Worm (Caenorhabditis elegans): ENCODE measurements around the gene F56B3.4.

Gene F56B3.4

DNA sequence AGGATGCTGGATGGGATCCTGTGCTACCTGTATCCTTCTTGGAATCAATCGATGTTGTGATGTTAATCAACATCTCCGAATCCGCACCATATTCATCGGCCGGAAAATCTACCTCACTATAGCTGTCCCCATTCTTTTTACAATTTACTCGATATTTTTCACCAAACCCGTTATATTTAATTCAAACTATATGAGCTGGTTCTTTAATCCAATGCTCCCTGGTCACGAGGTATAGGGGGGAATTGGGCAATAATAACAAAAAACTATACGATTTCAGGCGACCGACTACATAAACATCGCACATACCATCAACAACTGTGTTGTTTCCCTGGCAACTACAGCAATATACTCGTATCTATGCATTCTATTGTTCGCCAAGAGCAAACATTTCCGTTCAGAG, 36.5 kb downstream of the F56B3.4 start:
- no peak for TF ChIP-seq efl-1 (optimal IDR thresholded peaks at IDR 0.05)
- TF ChIP-seq efl-1 (GFP tag; optimal IDR thresholded peaks at IDR 0.05 in 1 of 2): peak in 1 of 2 experiments; percentile 57
- no peak for TF ChIP-seq hpl-2 (GFP tag; optimal IDR thresholded peaks at IDR 0.05)
- TF ChIP-seq ceh-63 (GFP tag; optimal IDR thresholded peaks at IDR 0.05): no peak
- no peak for TF ChIP-seq lin-39 (tag; optimal IDR thresholded peaks at IDR 0.05)

DNA sequence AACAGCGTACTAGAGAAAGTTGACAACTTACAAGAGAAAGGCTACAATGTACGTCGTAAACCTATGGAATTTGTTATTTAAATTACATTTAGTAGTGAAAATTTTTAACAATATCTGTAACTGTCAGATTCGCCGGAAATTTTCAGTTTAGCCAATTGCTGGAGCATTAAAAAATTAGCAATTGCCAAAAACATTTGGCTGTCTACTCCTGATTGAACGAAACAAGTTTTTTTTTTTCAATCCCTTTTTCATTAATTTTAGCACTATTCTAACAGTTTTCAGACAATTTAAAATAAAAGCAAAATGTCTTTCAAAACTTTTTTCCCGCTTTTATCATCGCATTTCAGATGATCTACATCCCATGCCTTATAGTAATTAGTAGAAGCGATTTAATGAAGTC, 37.1 kb downstream of the F56B3.4 start:
- TF ChIP-seq hlh-17 (GFP tag; optimal IDR thresholded peaks at IDR 0.05; ENCODE audit: borderline replicate concordance) (no peak), snpc-4 (tag; optimal IDR thresholded peaks at IDR 0.05) (no peak), ces-1 (GFP tag; optimal IDR thresholded peaks at IDR 0.05) (no peak), egl-13 (tag; optimal IDR thresholded peaks at IDR 0.05) (no peak), isw-1 (GFP tag; IDR thresholded peaks at IDR 0.05) (no peak), aha-1 (tag; optimal IDR thresholded peaks at IDR 0.05) (no peak), unc-98 (GFP tag; IDR thresholded peaks at IDR 0.05) (no peak), efl-1 (optimal IDR thresholded peaks at IDR 0.05) (no peak), efl-1 (GFP tag; optimal IDR thresholded peaks at IDR 0.05 in 1 of 2) (no peak)

DNA sequence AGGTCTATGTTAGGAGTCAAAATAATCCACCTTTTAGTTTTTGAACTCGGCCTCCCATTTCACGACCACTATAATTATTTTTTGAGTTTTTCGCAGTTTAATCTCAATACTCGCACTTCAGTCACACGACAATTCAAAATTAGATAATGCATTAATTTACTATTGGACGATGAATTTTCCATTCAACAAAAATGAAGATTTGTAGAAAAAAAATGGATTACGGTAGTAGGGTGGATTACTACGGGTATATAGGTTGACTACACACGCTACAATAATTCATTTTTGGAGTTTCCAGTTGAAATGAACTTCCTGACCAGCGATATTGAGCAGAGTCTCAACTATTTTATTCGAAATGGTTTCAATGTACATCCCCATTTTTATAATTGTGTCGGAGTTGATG, 37.7 kb downstream of the F56B3.4 start, which contains the start of gene srt-23:
TSS of gene srt-23 (plus strand) at position 301 of the 400 bp plus-strand sequence.
- TF ChIP-seq lsy-2 (tag; optimal IDR thresholded peaks at IDR 0.05): no peak

DNA sequence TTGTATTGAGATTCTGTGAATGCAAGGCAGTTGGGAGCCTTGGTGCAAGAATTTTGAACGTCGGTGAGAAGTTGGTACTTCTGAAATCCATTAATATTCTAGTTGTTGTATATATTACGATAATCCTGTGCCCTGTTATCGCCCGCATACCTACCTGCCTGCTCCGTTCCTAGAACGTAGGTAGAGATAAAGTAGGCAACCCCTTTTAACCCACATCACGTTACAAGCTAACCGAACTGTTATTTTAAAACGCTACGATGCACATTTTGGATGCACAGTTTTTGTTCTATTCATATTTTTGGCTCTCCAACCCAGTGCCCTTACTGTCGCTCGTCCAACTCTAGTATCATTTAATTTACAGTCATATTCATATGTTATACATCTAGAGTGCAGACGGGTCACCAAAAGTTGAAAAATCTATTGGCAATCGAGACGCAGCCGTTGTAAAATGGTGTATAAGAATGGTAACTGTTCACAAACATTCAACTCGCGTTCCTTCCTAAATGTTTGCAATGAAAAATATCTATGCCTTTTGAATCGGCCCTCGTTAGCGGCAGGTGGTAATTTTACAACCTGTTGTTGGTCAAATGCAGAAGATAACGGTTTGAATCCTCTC, 39.6 kb downstream of the F56B3.4 start:
- TF ChIP-seq C34B4.2 (tag; optimal IDR thresholded peaks at IDR 0.05) (no peak), aha-1 (tag; optimal IDR thresholded peaks at IDR 0.05) (no peak), tbx-2 (tag; optimal IDR thresholded peaks at IDR 0.05) (no peak), Y116A8C.19 (tag; optimal IDR thresholded peaks at IDR 0.05; ENCODE audit: borderline replicate concordance) (no peak)

DNA sequence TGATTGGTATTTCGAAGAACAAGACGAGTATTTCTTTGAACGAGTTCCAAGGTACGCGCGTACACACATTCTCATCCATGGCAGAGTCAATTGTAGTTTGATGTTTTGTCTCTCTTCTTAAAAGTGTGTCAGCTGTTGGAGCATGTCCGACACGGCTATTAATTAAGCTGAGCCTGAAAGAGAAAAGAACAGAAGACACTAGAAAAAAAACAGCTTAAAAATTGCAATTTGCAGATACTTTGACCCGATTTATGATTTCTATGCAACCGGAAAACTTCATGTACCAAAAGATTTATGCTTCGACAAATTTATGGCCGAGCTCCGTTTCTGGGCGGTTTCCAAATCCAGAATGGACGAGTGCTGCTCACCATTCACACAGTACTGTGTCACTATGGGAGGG, 44.5 kb downstream of the F56B3.4 start:
- peak; percentile 11 for TF ChIP-seq rnt-1 (tag; optimal IDR thresholded peaks at IDR 0.05)
- peak; percentile 26 for TF ChIP-seq nhr-71 (tag; optimal IDR thresholded peaks at IDR 0.05)
- TF ChIP-seq ztf-11 (tag; optimal IDR thresholded peaks at IDR 0.05): no peak

DNA sequence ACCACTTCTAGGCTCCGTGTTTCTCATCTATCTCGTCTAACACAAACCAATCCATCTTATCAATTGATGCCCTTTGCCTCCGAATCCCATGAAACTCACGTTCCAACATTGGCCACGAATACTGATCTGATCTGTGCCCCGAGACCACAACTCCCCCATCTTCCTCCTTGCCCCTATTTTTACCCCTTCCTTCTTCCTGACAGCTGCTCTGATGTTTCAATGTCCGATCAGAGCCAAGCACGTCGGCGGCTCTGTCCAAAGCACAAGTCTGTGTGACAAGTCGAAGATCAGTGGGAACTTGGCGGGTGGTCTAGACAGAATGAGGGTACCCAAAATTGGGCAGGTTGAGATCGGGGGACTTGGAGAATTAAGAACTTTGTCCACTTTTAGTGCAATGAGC, 47.7 kb downstream of the F56B3.4 start:
- TF ChIP-seq elt-3 (tag; optimal IDR thresholded peaks at IDR 0.05): no peak
- TF ChIP-seq hpl-2 (GFP tag; optimal IDR thresholded peaks at IDR 0.05): no peak
- TF ChIP-seq nhr-19 (GFP tag; conservative IDR thresholded peaks at IDR 0.05): peak; percentile 20; the same call in 1 of the 2 replicates
- no peak for TF ChIP-seq hlh-4 (tag; optimal IDR thresholded peaks at IDR 0.05)
- no peak for TF ChIP-seq lir-3 (tag; optimal IDR thresholded peaks at IDR 0.05; ENCODE audit: poor library complexity)
- no peak for TF ChIP-seq pqm-1 (tag; optimal IDR thresholded peaks at IDR 0.05)
- TF ChIP-seq snpc-4 (tag; optimal IDR thresholded peaks at IDR 0.05): no peak
- TF ChIP-seq rnt-1 (tag; optimal IDR thresholded peaks at IDR 0.05): peak; percentile 67
- no peak for TF ChIP-seq tlp-1 (tag; optimal IDR thresholded peaks at IDR 0.05)
- no peak for TF ChIP-seq F16B12.6 (tag; optimal IDR thresholded peaks at IDR 0.05)
- no peak for TF ChIP-seq alr-1 (tag; optimal IDR thresholded peaks at IDR 0.05; ENCODE audit: borderline replicate concordance)
- TF ChIP-seq mab-9 (GFP tag; IDR thresholded peaks at IDR 0.05): no peak
- TF ChIP-seq ztf-11 (tag; optimal IDR thresholded peaks at IDR 0.05): no peak
- TF ChIP-seq lin-14 (GFP tag; optimal IDR thresholded peaks at IDR 0.05): peak; percentile 47
- no peak for TF ChIP-seq grh-1 (GFP tag; IDR thresholded peaks at IDR 0.05)
- peak; percentile 73 for TF ChIP-seq nhr-71 (tag; optimal IDR thresholded peaks at IDR 0.05)
- no peak for TF ChIP-seq zip-4 (GFP tag; optimal IDR thresholded peaks at IDR 0.05)
- TF ChIP-seq unc-30 (tag; optimal IDR thresholded peaks at IDR 0.05): no peak
- TF ChIP-seq mep-1 (tag; optimal IDR thresholded peaks at IDR 0.05): no peak
